Worm (Caenorhabditis elegans): ENCODE results near the gene Y41G9A.17.

Gene Y41G9A.17

DNA sequence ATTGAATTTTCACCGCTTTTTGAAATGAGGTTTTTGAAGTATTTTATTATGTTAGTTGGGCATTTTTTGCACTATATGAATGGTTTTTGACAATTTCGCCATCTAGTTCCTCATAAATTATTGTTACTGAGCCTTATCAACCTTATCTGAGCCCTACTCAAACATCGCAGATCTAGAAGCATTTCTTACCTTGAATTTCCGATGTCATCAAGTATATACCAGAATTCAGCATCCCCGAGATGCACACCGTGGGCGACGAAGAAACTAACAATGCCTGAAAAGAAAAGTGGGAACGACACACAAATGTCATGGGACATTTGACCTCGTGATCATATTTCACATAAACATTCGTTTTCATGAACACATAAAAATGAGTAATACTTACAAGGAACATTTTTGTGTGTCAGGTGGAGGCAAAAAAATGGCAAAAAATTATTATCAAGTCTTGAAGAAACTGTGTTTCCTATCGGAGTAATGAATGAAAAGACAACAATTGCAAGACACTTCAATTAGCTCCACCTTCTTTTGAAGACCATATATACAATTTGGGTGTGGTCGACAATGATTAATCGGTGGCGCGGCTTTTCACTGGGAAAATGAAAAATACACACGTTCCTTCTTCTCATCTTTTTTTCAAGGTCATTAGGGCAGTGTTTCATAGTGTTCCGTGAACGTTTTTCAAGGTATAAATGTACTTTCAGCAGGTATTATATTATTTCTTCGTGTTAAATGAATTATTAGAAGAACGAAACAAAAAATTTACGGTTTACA is 27.1 kb downstream of the Y41G9A.17 start:
- TF ChIP-seq tra-4 (tag; optimal IDR thresholded peaks at IDR 0.05) (no peak), ama-1 (optimal IDR thresholded peaks at IDR 0.05) (no peak), sea-1 (GFP tag; conservative IDR thresholded peaks at IDR 0.05) (no peak), tbx-37 (GFP tag; conservative IDR thresholded peaks at IDR 0.05) (no peak), hnd-1 (tag; optimal IDR thresholded peaks at IDR 0.05) (no peak), pes-1 (GFP tag; IDR thresholded peaks at IDR 0.05) (no peak), hmbx-1 (tag; optimal IDR thresholded peaks at IDR 0.05) (no peak), aly-1 (tag; optimal IDR thresholded peaks at IDR 0.05) (no peak), scrt-1 (GFP tag; IDR thresholded peaks at IDR 0.05) (no peak), hmg-4 (GFP tag; optimal IDR thresholded peaks at IDR 0.05) (no peak), ets-7 (tag; optimal IDR thresholded peaks at IDR 0.05) (no peak), F13C5.2 (tag; optimal IDR thresholded peaks at IDR 0.05) (no peak), tbx-11 (GFP tag; IDR thresholded peaks at IDR 0.05) (no peak), flt-1 (GFP tag; IDR thresholded peaks at IDR 0.05) (no peak), ceh-36 (tag; optimal IDR thresholded peaks at IDR 0.05) (no peak), ceh-13 (GFP tag; optimal IDR thresholded peaks at IDR 0.05) (no peak)

- TF ChIP-seq B0310.2 (tag; optimal IDR thresholded peaks at IDR 0.05) (no peak), aly-1 (tag; optimal IDR thresholded peaks at IDR 0.05) (no peak), ets-7 (tag; optimal IDR thresholded peaks at IDR 0.05) (no peak), scrt-1 (GFP tag; IDR thresholded peaks at IDR 0.05) (no peak), ceh-36 (tag; optimal IDR thresholded peaks at IDR 0.05) (no peak), flt-1 (GFP tag; IDR thresholded peaks at IDR 0.05) (no peak), sea-1 (GFP tag; conservative IDR thresholded peaks at IDR 0.05) (no peak), hmg-4 (GFP tag; optimal IDR thresholded peaks at IDR 0.05) (no peak), hnd-1 (tag; optimal IDR thresholded peaks at IDR 0.05) (no peak), tbx-37 (GFP tag; conservative IDR thresholded peaks at IDR 0.05) (no peak), tra-4 (tag; optimal IDR thresholded peaks at IDR 0.05) (no peak), ceh-13 (GFP tag; optimal IDR thresholded peaks at IDR 0.05) (no peak), pes-1 (GFP tag; IDR thresholded peaks at IDR 0.05) (no peak), hmbx-1 (tag; optimal IDR thresholded peaks at IDR 0.05) (no peak), tbx-11 (GFP tag; IDR thresholded peaks at IDR 0.05) (no peak), F13C5.2 (tag; optimal IDR thresholded peaks at IDR 0.05) (no peak), ama-1 (optimal IDR thresholded peaks at IDR 0.05) (no peak)
These were observed 28.0 kb downstream of the Y41G9A.17 start for ce11 chrX:2971542-2971988.

ce11 chrX:2970804-2971395 is 28.7 kb downstream of the Y41G9A.17 start:
- TF ChIP-seq tbx-11 (GFP tag; IDR thresholded peaks at IDR 0.05) (no peak), ceh-13 (GFP tag; optimal IDR thresholded peaks at IDR 0.05) (no peak), scrt-1 (GFP tag; IDR thresholded peaks at IDR 0.05) (no peak), ama-1 (optimal IDR thresholded peaks at IDR 0.05) (no peak), tbx-37 (GFP tag; conservative IDR thresholded peaks at IDR 0.05) (no peak), aly-1 (tag; optimal IDR thresholded peaks at IDR 0.05) (no peak), ceh-36 (tag; optimal IDR thresholded peaks at IDR 0.05) (no peak), pes-1 (GFP tag; IDR thresholded peaks at IDR 0.05) (no peak), hmg-4 (GFP tag; optimal IDR thresholded peaks at IDR 0.05) (no peak), flt-1 (GFP tag; IDR thresholded peaks at IDR 0.05) (no peak), tra-4 (tag; optimal IDR thresholded peaks at IDR 0.05) (no peak), hmbx-1 (tag; optimal IDR thresholded peaks at IDR 0.05) (no peak)

ce11 chrX:2970212-2970611 is 29.3 kb downstream of the Y41G9A.17 start:
- TF ChIP-seq tra-4 (tag; optimal IDR thresholded peaks at IDR 0.05) (no peak), aly-1 (tag; optimal IDR thresholded peaks at IDR 0.05) (no peak), ets-7 (tag; optimal IDR thresholded peaks at IDR 0.05) (no peak), tbx-37 (GFP tag; conservative IDR thresholded peaks at IDR 0.05) (no peak), pes-1 (GFP tag; IDR thresholded peaks at IDR 0.05) (no peak)

ce11 chrX:2969447-2969989 is 30.0 kb downstream of the Y41G9A.17 start:
- TF ChIP-seq ceh-36 (tag; optimal IDR thresholded peaks at IDR 0.05): no peak
- no peak for TF ChIP-seq tbx-11 (GFP tag; IDR thresholded peaks at IDR 0.05)
- no peak for TF ChIP-seq ceh-13 (GFP tag; optimal IDR thresholded peaks at IDR 0.05)
- no peak for TF ChIP-seq flt-1 (GFP tag; IDR thresholded peaks at IDR 0.05)

- TF ChIP-seq hmbx-1 (tag; optimal IDR thresholded peaks at IDR 0.05): no peak
These were observed 33.3 kb downstream of the Y41G9A.17 start for ce11 chrX:2966252-2966651.

- no peak for TF ChIP-seq sea-1 (GFP tag; conservative IDR thresholded peaks at IDR 0.05)
- no peak for TF ChIP-seq tra-4 (tag; optimal IDR thresholded peaks at IDR 0.05)
- TF ChIP-seq hmbx-1 (tag; optimal IDR thresholded peaks at IDR 0.05): no peak
- no peak for TF ChIP-seq flt-1 (GFP tag; IDR thresholded peaks at IDR 0.05)
- TF ChIP-seq pes-1 (GFP tag; IDR thresholded peaks at IDR 0.05): no peak
- no peak for TF ChIP-seq hmg-4 (GFP tag; optimal IDR thresholded peaks at IDR 0.05)
- TF ChIP-seq ceh-13 (GFP tag; optimal IDR thresholded peaks at IDR 0.05): no peak
- TF ChIP-seq ets-7 (tag; optimal IDR thresholded peaks at IDR 0.05): no peak
These were observed 38.8 kb downstream of the Y41G9A.17 start for ce11 chrX:2960703-2961102.
